Fruit fly (Drosophila melanogaster) whole organism, embryonic: Measurements from ENCODE around the gene Snapin.

ENCODE experiments used
- Bgb ChIP-seq: fragments of 200-800 bp; sonication (Bioruptor generic); IDR thresholded peaks from 2 replicates; pipeline ENCODE4 v1.3.6; 2022; ENCODE audit warnings: missing biosample characterization, missing genetic modification characterization; ENCODE audit not compliant: partially characterized antibody
- CG10979 ChIP-seq: fragments of 200-800 bp; sonication (Bioruptor generic); optimal IDR thresholded peaks from 2 replicates; lab custom pipeline; 2018; ENCODE audit warnings: missing biosample characterization, mild to moderate bottlenecking, missing genetic modification characterization, moderate library complexity
- CG11504 ChIP-seq: fragments of 200-800 bp; sonication (Bioruptor generic); optimal IDR thresholded peaks from 3 replicates; lab custom pipeline; 2019; ENCODE audit warnings: missing biosample characterization, mild to moderate bottlenecking, missing genetic modification characterization, moderate library complexity
- CG11560 ChIP-seq: fragments of 200-800 bp; sonication (Bioruptor generic); IDR thresholded peaks from 3 replicates; pipeline ENCODE4 v1.3.6; 2022; ENCODE audit warnings: missing biosample characterization, missing genetic modification characterization
- CG13287 ChIP-seq: fragments of 200-800 bp; sonication (Bioruptor generic); IDR thresholded peaks from 2 replicates; pipeline ENCODE4 v1.3.6; 2022; ENCODE audit warnings: missing biosample characterization, missing genetic modification characterization; ENCODE audit not compliant: partially characterized antibody
- CG14667 ChIP-seq: fragments of 200-800 bp; sonication (Bioruptor generic); IDR thresholded peaks from 2 replicates; pipeline ENCODE4 v1.3.6; 2022; ENCODE audit warnings: missing biosample characterization, missing genetic modification characterization
- CG1603 ChIP-seq: fragments of 200-800 bp; sonication (Bioruptor generic); optimal IDR thresholded peaks from 2 replicates; lab custom pipeline; 2019; ENCODE audit warnings: missing biosample characterization, mild to moderate bottlenecking, missing genetic modification characterization, moderate library complexity
- CG17186 ChIP-seq: fragments of 200-800 bp; sonication (Bioruptor generic); optimal IDR thresholded peaks from 3 replicates; lab custom pipeline; 2017; ENCODE audit warnings: missing biosample characterization, missing genetic modification reagents, missing genetic modification characterization
- CG17328 ChIP-seq: fragments of 200-800 bp; sonication (Bioruptor generic); IDR thresholded peaks from 2 replicates; pipeline ENCODE4 v1.3.6; 2022; ENCODE audit warnings: missing biosample characterization, missing genetic modification characterization
- CG17385 ChIP-seq: fragments of 200-800 bp; sonication (Bioruptor generic); optimal IDR thresholded peaks from 3 replicates; lab custom pipeline; 2018; ENCODE audit warnings: missing biosample characterization, mild to moderate bottlenecking, missing genetic modification characterization
- CG2875 ChIP-seq: fragments of 200-800 bp; sonication (Bioruptor generic); optimal IDR thresholded peaks from 2 replicates; lab custom pipeline; 2017; ENCODE audit warnings: missing biosample characterization, mild to moderate bottlenecking, missing genetic modification characterization, missing genetic modification reagents
- CG4424 ChIP-seq: fragments of 200-800 bp; sonication (Bioruptor generic); optimal IDR thresholded peaks from 3 replicates; lab custom pipeline; 2016; ENCODE audit warnings: missing biosample characterization, missing genetic modification characterization
- CG5180 ChIP-seq: fragments of 200-800 bp; sonication (Bioruptor generic); optimal IDR thresholded peaks from 3 replicates; lab custom pipeline; 2017; ENCODE audit warnings: missing biosample characterization, missing genetic modification characterization, mild to moderate bottlenecking, moderate library complexity, missing genetic modification reagents
- CG8944 ChIP-seq: fragments of 200-800 bp; sonication (Bioruptor generic); optimal IDR thresholded peaks from 3 replicates; lab custom pipeline; 2016; ENCODE audit warnings: missing biosample characterization, missing genetic modification characterization
- CG9609 ChIP-seq: fragments of 200-800 bp; sonication (Bioruptor generic); optimal IDR thresholded peaks from 3 replicates; lab custom pipeline; 2016; ENCODE audit warnings: missing biosample characterization, missing genetic modification characterization
- Chrac-16 ChIP-seq: fragments of 200-800 bp; sonication (Bioruptor generic); optimal IDR thresholded peaks from 3 replicates; lab custom pipeline; 2016; ENCODE audit warnings: missing biosample characterization, missing genetic modification characterization
- Dfd ChIP-seq, 2 experiments: fragments of >200 bp; optimal IDR thresholded peaks; 2 replicates each; lab custom pipeline; 2017; ENCODE audit warnings: missing biosample characterization in 2 of 2, missing genetic modification characterization in 2 of 2
- Doc3 ChIP-seq: fragments of 200-800 bp; sonication (Bioruptor generic); IDR thresholded peaks from 3 replicates; pipeline ENCODE4 v1.3.6; 2022; ENCODE audit warnings: missing biosample characterization, missing genetic modification characterization; ENCODE audit not compliant: partially characterized antibody
- HLH3B ChIP-seq: fragments of 200-800 bp; sonication (Bioruptor generic); IDR thresholded peaks from 2 replicates; pipeline ENCODE4 v1.3.6; 2022; ENCODE audit warnings: missing biosample characterization, missing genetic modification characterization
- HLH54F ChIP-seq: fragments of 200-800 bp; sonication (Bioruptor generic); optimal IDR thresholded peaks from 3 replicates; lab custom pipeline; 2016; ENCODE audit warnings: missing biosample characterization, missing genetic modification characterization
- Hey ChIP-seq: fragments of 200-800 bp; sonication (Bioruptor generic); optimal IDR thresholded peaks from 3 replicates; lab custom pipeline; 2018; ENCODE audit warnings: missing biosample characterization, mild to moderate bottlenecking, missing genetic modification characterization
- Hr39 ChIP-seq: fragments of >200 bp; optimal IDR thresholded peaks from 2 replicates; lab custom pipeline; 2017
- Hr51 ChIP-seq, 2 experiments: fragments of 200-800 bp; sonication (Bioruptor generic); optimal IDR thresholded peaks; 2 replicates in 1 of 2; 3 replicates in 1 of 2; lab custom pipeline; 2016 to 2018; ENCODE audit warnings: missing biosample characterization in 2 of 2, missing genetic modification characterization in 2 of 2, mild to moderate bottlenecking in 1 of 2, moderate library complexity in 1 of 2
- Jarid2 ChIP-seq: fragments of 200-800 bp; sonication (Bioruptor generic); optimal IDR thresholded peaks from 3 replicates; lab custom pipeline; 2017; ENCODE audit warnings: mild to moderate bottlenecking, missing biosample characterization, missing genetic modification reagents, missing genetic modification characterization
- Lhr ChIP-seq: fragments of 200-800 bp; sonication (Bioruptor generic); optimal IDR thresholded peaks from 3 replicates; lab custom pipeline; 2017; ENCODE audit warnings: mild to moderate bottlenecking, missing biosample characterization, missing genetic modification reagents, missing genetic modification characterization
- Mad ChIP-seq: fragments of 200-800 bp; sonication (Bioruptor generic); optimal IDR thresholded peaks from 2 replicates; lab custom pipeline; 2016; ENCODE audit warnings: missing biosample characterization, missing genetic modification characterization
- Mes4 ChIP-seq: fragments of 200-800 bp; sonication (Bioruptor generic); optimal IDR thresholded peaks from 2 replicates; lab custom pipeline; 2016; ENCODE audit warnings: missing biosample characterization, missing genetic modification characterization
- Optix ChIP-seq: fragments of 200-800 bp; sonication (Bioruptor generic); IDR thresholded peaks from 3 replicates; pipeline ENCODE4 v1.3.6; 2022; ENCODE audit warnings: missing biosample characterization, missing genetic modification characterization
- Scr ChIP-seq: fragments of 200-800 bp; sonication (Bioruptor generic); IDR thresholded peaks from 2 replicates; pipeline ENCODE4 v1.3.6; 2022; ENCODE audit warnings: missing biosample characterization, missing genetic modification characterization; ENCODE audit not compliant: partially characterized antibody
- Sox102F ChIP-seq: fragments of 200-800 bp; sonication (Bioruptor generic); optimal IDR thresholded peaks from 2 replicates; lab custom pipeline; 2018; ENCODE audit warnings: missing biosample characterization, mild to moderate bottlenecking, missing genetic modification characterization, moderate library complexity
- Vsx1 ChIP-seq: fragments of 200-800 bp; sonication (Bioruptor generic); optimal IDR thresholded peaks from 2 replicates; lab custom pipeline; 2017; ENCODE audit warnings: missing biosample characterization, mild to moderate bottlenecking, missing genetic modification characterization, missing genetic modification reagents
- YL-1 ChIP-seq: fragments of 200-800 bp; sonication (Bioruptor generic); optimal IDR thresholded peaks from 3 replicates; lab custom pipeline; 2017; ENCODE audit warnings: missing biosample characterization, mild to moderate bottlenecking, missing genetic modification characterization
- ac ChIP-seq: fragments of 200-800 bp; sonication (Bioruptor generic); optimal IDR thresholded peaks from 3 replicates; lab custom pipeline; 2017; ENCODE audit warnings: missing biosample characterization, mild to moderate bottlenecking, missing genetic modification characterization
- amos ChIP-seq: fragments of 200-800 bp; sonication (Bioruptor generic); IDR thresholded peaks from 2 replicates; pipeline ENCODE4 v1.3.6; 2022; ENCODE audit warnings: missing biosample characterization, missing genetic modification characterization; ENCODE audit not compliant: partially characterized antibody
- bbx ChIP-seq: fragments of 200-800 bp; sonication (Bioruptor generic); IDR thresholded peaks from 2 replicates; pipeline ENCODE4 v1.3.6; 2022; ENCODE audit warnings: missing biosample characterization, missing genetic modification characterization; ENCODE audit not compliant: partially characterized antibody
- bcd ChIP-seq: fragments of 200-800 bp; sonication (Bioruptor generic); optimal IDR thresholded peaks from 2 replicates; lab custom pipeline; 2017; ENCODE audit warnings: missing biosample characterization, mild to moderate bottlenecking, missing genetic modification characterization
- br ChIP-seq: fragments of >200 bp; optimal IDR thresholded peaks from 2 replicates; lab custom pipeline; 2017
- cg ChIP-seq: fragments of 200-800 bp; sonication (Bioruptor generic); optimal IDR thresholded peaks from 3 replicates; lab custom pipeline; 2019; ENCODE audit warnings: missing biosample characterization, mild to moderate bottlenecking, missing genetic modification characterization, moderate library complexity
- crp ChIP-seq, 2 experiments: fragments of 200-800 bp; sonication (Bioruptor generic); optimal IDR thresholded peaks; 2 replicates in 1 of 2; 3 replicates in 1 of 2; lab custom pipeline; 2017; ENCODE audit warnings: missing biosample characterization in 2 of 2, missing genetic modification characterization in 2 of 2, mild to moderate bottlenecking in 1 of 2, moderate library complexity in 1 of 2
- gem ChIP-seq: fragments of 200-800 bp; sonication (Bioruptor generic); optimal IDR thresholded peaks from 2 replicates; lab custom pipeline; 2019; ENCODE audit warnings: missing biosample characterization, mild to moderate bottlenecking, missing genetic modification characterization, moderate library complexity
- grau ChIP-seq: fragments of 200-800 bp; optimal IDR thresholded peaks from 3 replicates; lab custom pipeline; 2019; ENCODE audit warnings: missing biosample characterization, mild to moderate bottlenecking, missing genetic modification characterization, moderate library complexity
- gsb-n ChIP-seq: fragments of 200-800 bp; sonication (Bioruptor generic); optimal IDR thresholded peaks from 3 replicates; lab custom pipeline; 2018; ENCODE audit warnings: missing biosample characterization, mild to moderate bottlenecking, missing genetic modification characterization
- lab ChIP-seq: fragments of 200-800 bp; sonication (Bioruptor generic); optimal IDR thresholded peaks from 3 replicates; lab custom pipeline; 2017; ENCODE audit warnings: missing biosample characterization, missing genetic modification characterization, mild to moderate bottlenecking, moderate library complexity, missing genetic modification reagents
- mirr ChIP-seq: fragments of 200-800 bp; sonication (Bioruptor generic); optimal IDR thresholded peaks from 3 replicates; lab custom pipeline; 2018; ENCODE audit warnings: missing biosample characterization, mild to moderate bottlenecking, missing genetic modification characterization
- oc ChIP-seq: fragments of 200-800 bp; sonication (Bioruptor generic); optimal IDR thresholded peaks from 2 replicates; lab custom pipeline; 2018; ENCODE audit warnings: missing biosample characterization, mild to moderate bottlenecking, missing genetic modification characterization, moderate library complexity
- pita ChIP-seq: fragments of 200-800 bp; sonication (Bioruptor generic); optimal IDR thresholded peaks from 2 replicates; lab custom pipeline; 2017; ENCODE audit warnings: missing biosample characterization, mild to moderate bottlenecking, missing genetic modification characterization
- row ChIP-seq: fragments of 200-800 bp; sonication (Bioruptor generic); IDR thresholded peaks from 3 replicates; pipeline ENCODE4 v1.3.6; 2022; ENCODE audit warnings: missing biosample characterization, missing genetic modification characterization
- schlank ChIP-seq: fragments of 200-800 bp; sonication (Bioruptor generic); optimal IDR thresholded peaks from 2 replicates; lab custom pipeline; 2018; ENCODE audit warnings: missing biosample characterization, mild to moderate bottlenecking, missing genetic modification characterization
- stwl ChIP-seq: fragments of 200-800 bp; sonication (Bioruptor generic); optimal IDR thresholded peaks from 3 replicates; lab custom pipeline; 2018; ENCODE audit warnings: missing biosample characterization, mild to moderate bottlenecking, missing genetic modification characterization, moderate library complexity
- wek ChIP-seq: fragments of 200-800 bp; sonication (Bioruptor generic); optimal IDR thresholded peaks from 3 replicates; lab custom pipeline; 2018; ENCODE audit warnings: missing biosample characterization, mild to moderate bottlenecking, missing genetic modification characterization, moderate library complexity

The Snapin gene

dm6 chr2L:2724459-2724858 is 35.0 kb downstream of the Snapin start:
- TF ChIP-seq CG5180 (GFP tag; lab: Kevin White, UChicago) (no peak), Mad (GFP tag; lab: Kevin White, UChicago) (no peak), Lhr (GFP tag; lab: Kevin White, UChicago) (no peak), wek (no peak), row (GFP tag; lab: Robert Waterston, UW) (peak; percentile 19; the same call in 1 of the 3 replicates), CG4424 (no peak), Mes4 (no peak), CG1603 (tag; lab: Kevin White, UChicago) (no peak), HLH3B (no peak), pita (peak; percentile 59), HLH54F (GFP tag; lab: Kevin White, UChicago) (no peak), schlank (tag; lab: Kevin White, UChicago) (no peak), CG8944 (no peak), Bgb (peak; percentile 52; the same call in 1 of the 2 replicates), br (lab: Kevin White, UChicago) (no peak), Hey (tag; lab: Kevin White, UChicago) (no peak), ac (GFP tag; lab: Kevin White, UChicago) (no peak), Doc3 (no peak), Chrac-16 (GFP tag; lab: Kevin White, UChicago) (no peak), Sox102F (GFP tag; lab: Kevin White, UChicago) (no peak), CG11504 (tag; lab: Kevin White, UChicago) (peak; percentile 19), gem (tag; lab: Kevin White, UChicago) (peak; percentile 6), CG13287 (GFP tag; lab: Robert Waterston, UW) (peak; percentile 27; the same call in 1 of the 2 replicates), Hr51 (GFP tag; optimal IDR thresholded peaks at IDR 0.05; lab: Kevin White, UChicago) (no peak), CG2875 (no peak), CG17328 (GFP tag; lab: Robert Waterston, UW) (no peak), Optix (GFP tag; lab: Robert Waterston, UW) (no peak), CG14667 (GFP tag; lab: Robert Waterston, UW) (no peak), CG10979 (tag; lab: Kevin White, UChicago) (peak; percentile 26), Scr (no peak), amos (GFP tag; lab: Robert Waterston, UW) (peak; percentile 44), Hr39 (lab: Kevin White, UChicago) (no peak), gsb-n (no peak), grau (tag; lab: Kevin White, UChicago) (no peak), cg (GFP tag; lab: Kevin White, UChicago) (no peak), Dfd (GFP tag; optimal IDR thresholded peaks at IDR 0.05; lab: Kevin White, UChicago) (no peak), CG17385 (GFP tag; lab: Kevin White, UChicago) (no peak), mirr (GFP tag; lab: Kevin White, UChicago) (no peak), CG9609 (no peak), YL-1 (GFP tag; lab: Kevin White, UChicago) (no peak), CG11560 (tag; lab: Robert Waterston, UW) (no peak), bbx (GFP tag; lab: Robert Waterston, UW) (no peak), Jarid2 (GFP tag; lab: Kevin White, UChicago) (no peak), stwl (tag; lab: Kevin White, UChicago) (peak; percentile 63), lab (no peak), Vsx1 (GFP tag; lab: Kevin White, UChicago) (no peak), CG17186 (GFP tag; lab: Kevin White, UChicago) (no peak), bcd (GFP tag; lab: Kevin White, UChicago) (no peak), crp (GFP tag; optimal IDR thresholded peaks at IDR 0.05; lab: Kevin White, UChicago) (no peak), oc (tag; lab: Kevin White, UChicago) (no peak)
